Fruit fly (Drosophila melanogaster) whole organism, embryonic: ENCODE data around the gene Prp18.
A peak's percentile ranks its signal among the peaks of the same experiment; 100 is the strongest.

Source experiments
- ATbp ChIP-seq: fragments of 200-800 bp; sonication (Bioruptor generic); optimal IDR thresholded peaks from 2 replicates; lab custom pipeline; 2017; ENCODE audit warnings: missing biosample characterization, mild to moderate bottlenecking, missing genetic modification characterization, missing genetic modification reagents
- Atf3 ChIP-seq: fragments of 200-800 bp; sonication (Bioruptor generic); optimal IDR thresholded peaks from 3 replicates; lab custom pipeline; 2016; ENCODE audit warnings: missing biosample characterization, missing genetic modification characterization
- Blimp-1 ChIP-seq: fragments of 200-800 bp; sonication (Bioruptor generic); optimal IDR thresholded peaks from 3 replicates; lab custom pipeline; 2018; ENCODE audit warnings: missing biosample characterization, missing genetic modification characterization, mild to moderate bottlenecking, moderate library complexity, missing genetic modification reagents
- CG1024 ChIP-seq: fragments of 200-800 bp; sonication (Bioruptor generic); IDR thresholded peaks from 2 replicates; pipeline ENCODE4 v1.3.6; 2022; ENCODE audit warnings: missing biosample characterization, missing genetic modification characterization
- CG10959 ChIP-seq: fragments of 200-800 bp; sonication (Bioruptor generic); IDR thresholded peaks from 2 replicates; pipeline ENCODE4 v1.3.6; 2022; ENCODE audit warnings: missing biosample characterization, missing genetic modification characterization
- CG13424 ChIP-seq: fragments of 200-800 bp; sonication (Bioruptor generic); optimal IDR thresholded peaks from 2 replicates; lab custom pipeline; 2019; ENCODE audit warnings: missing biosample characterization, mild to moderate bottlenecking, missing genetic modification characterization, moderate library complexity
- CG14441 ChIP-seq: fragments of 200-800 bp; sonication (Bioruptor generic); IDR thresholded peaks from 2 replicates; pipeline ENCODE4 v1.3.6; 2022; ENCODE audit warnings: missing biosample characterization, missing genetic modification characterization
- CG15011 ChIP-seq: fragments of 200-800 bp; sonication (Bioruptor generic); optimal IDR thresholded peaks from 3 replicates; lab custom pipeline; 2018; ENCODE audit warnings: missing biosample characterization, mild to moderate bottlenecking, missing genetic modification characterization
- CG15601 ChIP-seq: fragments of 200-800 bp; sonication (Bioruptor generic); optimal IDR thresholded peaks from 3 replicates; lab custom pipeline; 2019; ENCODE audit warnings: missing biosample characterization, mild to moderate bottlenecking, missing genetic modification characterization, moderate library complexity
- CG16863 ChIP-seq: fragments of 200-800 bp; sonication (Bioruptor generic); optimal IDR thresholded peaks from 3 replicates; lab custom pipeline; 2016; ENCODE audit warnings: missing biosample characterization, missing genetic modification characterization
- CG18619 ChIP-seq: fragments of 200-800 bp; sonication (Bioruptor generic); optimal IDR thresholded peaks from 3 replicates; lab custom pipeline; 2017; ENCODE audit warnings: missing biosample characterization, mild to moderate bottlenecking, missing genetic modification characterization
- CG30431 ChIP-seq: fragments of 200-800 bp; sonication (Bioruptor generic); optimal IDR thresholded peaks from 2 replicates; lab custom pipeline; 2017; ENCODE audit warnings: missing biosample characterization, missing genetic modification characterization
- CG32767 ChIP-seq: fragments of 200-800 bp; sonication (Bioruptor generic); IDR thresholded peaks from 2 replicates; pipeline ENCODE4 v1.3.6; 2022; ENCODE audit warnings: missing biosample characterization, missing genetic modification characterization
- CG34224 ChIP-seq: fragments of 200-800 bp; sonication (Bioruptor generic); IDR thresholded peaks from 3 replicates; pipeline ENCODE4 v1.3.6; 2022; ENCODE audit warnings: missing biosample characterization, missing genetic modification characterization; ENCODE audit not compliant: partially characterized antibody
- CG34422 ChIP-seq: fragments of 200-800 bp; sonication (Bioruptor generic); IDR thresholded peaks from 3 replicates; pipeline ENCODE4 v1.3.6; 2022; ENCODE audit warnings: missing biosample characterization, missing genetic modification characterization
- CG4820 ChIP-seq: fragments of 200-800 bp; sonication (Bioruptor generic); optimal IDR thresholded peaks from 3 replicates; lab custom pipeline; 2016; ENCODE audit warnings: missing biosample characterization, missing genetic modification characterization
- CG6654 ChIP-seq: fragments of 200-800 bp; sonication (Bioruptor generic); optimal IDR thresholded peaks from 2 replicates; lab custom pipeline; 2017; ENCODE audit warnings: missing biosample characterization, mild to moderate bottlenecking, missing genetic modification characterization
- CG6689 ChIP-seq: fragments of 200-800 bp; sonication (Bioruptor generic); IDR thresholded peaks from 2 replicates; pipeline ENCODE4 v1.3.6; 2022; ENCODE audit warnings: missing biosample characterization, missing genetic modification characterization
- CG7987 ChIP-seq: fragments of 200-800 bp; sonication (Bioruptor generic); optimal IDR thresholded peaks from 2 replicates; lab custom pipeline; 2018; ENCODE audit warnings: missing biosample characterization, mild to moderate bottlenecking, missing genetic modification characterization, moderate library complexity
- CG8281 ChIP-seq: fragments of 200-800 bp; sonication (Bioruptor generic); optimal IDR thresholded peaks from 2 replicates; lab custom pipeline; 2018; ENCODE audit warnings: missing biosample characterization, mild to moderate bottlenecking, missing genetic modification characterization, moderate library complexity
- CG8924 ChIP-seq: fragments of 200-800 bp; optimal IDR thresholded peaks from 3 replicates; lab custom pipeline; 2019; ENCODE audit warnings: missing biosample characterization, mild to moderate bottlenecking, missing genetic modification characterization, moderate library complexity
- CG9727 ChIP-seq: fragments of 200-800 bp; sonication (Bioruptor generic); optimal IDR thresholded peaks from 3 replicates; lab custom pipeline; 2017; ENCODE audit warnings: missing biosample characterization, mild to moderate bottlenecking, missing genetic modification characterization
- D19A ChIP-seq: fragments of 200-800 bp; optimal IDR thresholded peaks from 3 replicates; lab custom pipeline; 2019; ENCODE audit warnings: missing biosample characterization, mild to moderate bottlenecking, missing genetic modification characterization, moderate library complexity
- Fer1 ChIP-seq: fragments of 200-800 bp; sonication (Bioruptor generic); optimal IDR thresholded peaks from 2 replicates; lab custom pipeline; 2017; ENCODE audit warnings: missing biosample characterization, mild to moderate bottlenecking, missing genetic modification characterization
- Hr51 ChIP-seq, 2 experiments: fragments of 200-800 bp; sonication (Bioruptor generic); optimal IDR thresholded peaks; 2 replicates in 1 of 2; 3 replicates in 1 of 2; lab custom pipeline; 2016 to 2018; ENCODE audit warnings: missing biosample characterization in 2 of 2, missing genetic modification characterization in 2 of 2, mild to moderate bottlenecking in 1 of 2, moderate library complexity in 1 of 2
- Hsf ChIP-seq: fragments of 200-800 bp; sonication (Bioruptor generic); optimal IDR thresholded peaks from 3 replicates; lab custom pipeline; 2016; ENCODE audit warnings: missing biosample characterization, missing genetic modification characterization
- Lhr ChIP-seq: fragments of 200-800 bp; sonication (Bioruptor generic); optimal IDR thresholded peaks from 3 replicates; lab custom pipeline; 2017; ENCODE audit warnings: mild to moderate bottlenecking, missing biosample characterization, missing genetic modification reagents, missing genetic modification characterization
- Mad ChIP-seq: fragments of 200-800 bp; sonication (Bioruptor generic); optimal IDR thresholded peaks from 2 replicates; lab custom pipeline; 2016; ENCODE audit warnings: missing biosample characterization, missing genetic modification characterization
- Med ChIP-seq: fragments of 200-800 bp; sonication (Bioruptor generic); peaks from one replicate; lab custom pipeline; 2016; ENCODE audit warnings: missing biosample characterization, missing genetic modification characterization, mild to moderate bottlenecking, inconsistent platforms, moderate library complexity
- Opbp ChIP-seq: fragments of 200-800 bp; sonication (Bioruptor generic); IDR thresholded peaks from 3 replicates; pipeline ENCODE4 v1.3.6; 2022; ENCODE audit warnings: missing biosample characterization, missing genetic modification characterization; ENCODE audit not compliant: partially characterized antibody
- Ravus ChIP-seq: fragments of 200-800 bp; sonication (Bioruptor generic); IDR thresholded peaks from 2 replicates; pipeline ENCODE4 v1.3.6; 2022; ENCODE audit warnings: missing biosample characterization, missing genetic modification characterization
- Xbp1 ChIP-seq: fragments of 200-800 bp; sonication (Bioruptor generic); optimal IDR thresholded peaks from 3 replicates; lab custom pipeline; 2016; ENCODE audit warnings: missing biosample characterization, mild to moderate bottlenecking, missing genetic modification characterization
- bsh ChIP-seq, 2 experiments: fragments of 200-800 bp; sonication (Bioruptor generic); optimal IDR thresholded peaks; 2 replicates each; lab custom pipeline; 2017 to 2018; ENCODE audit warnings: mild to moderate bottlenecking in 2 of 2, missing biosample characterization in 2 of 2, missing genetic modification characterization in 2 of 2, moderate library complexity in 1 of 2
- chif ChIP-seq, 2 experiments: fragments of 200-800 bp; sonication (Bioruptor generic); optimal IDR thresholded peaks; 3 replicates each; lab custom pipeline; 2016; ENCODE audit warnings: missing biosample characterization in 2 of 2, missing genetic modification characterization in 2 of 2
- danr ChIP-seq: fragments of 200-800 bp; sonication (Bioruptor generic); IDR thresholded peaks from 2 replicates; pipeline ENCODE4 v1.3.6; 2022; ENCODE audit warnings: missing biosample characterization, missing genetic modification characterization
- ewg ChIP-seq: fragments of 200-800 bp; sonication (Bioruptor generic); optimal IDR thresholded peaks from 3 replicates; lab custom pipeline; 2017; ENCODE audit warnings: mild to moderate bottlenecking, missing biosample characterization, missing genetic modification reagents, missing genetic modification characterization
- fd64A ChIP-seq: fragments of 200-800 bp; sonication (Bioruptor generic); optimal IDR thresholded peaks from 3 replicates; lab custom pipeline; 2018; ENCODE audit warnings: missing biosample characterization, mild to moderate bottlenecking, missing genetic modification characterization
- hb ChIP-seq: fragments of 200-800 bp; sonication (Bioruptor generic); IDR thresholded peaks from 3 replicates; pipeline ENCODE4 v1.3.6; 2022; ENCODE audit warnings: missing biosample characterization, missing genetic modification characterization; ENCODE audit not compliant: partially characterized antibody
- jing ChIP-seq: fragments of 200-800 bp; sonication (Bioruptor generic); optimal IDR thresholded peaks from 2 replicates; lab custom pipeline; 2018; ENCODE audit warnings: missing biosample characterization, mild to moderate bottlenecking, missing genetic modification characterization
- kay ChIP-seq: fragments of 200-800 bp; sonication (Bioruptor generic); optimal IDR thresholded peaks from 2 replicates; lab custom pipeline; 2016; ENCODE audit warnings: missing biosample characterization, missing genetic modification characterization
- mld ChIP-seq: fragments of 200-800 bp; sonication (Bioruptor generic); IDR thresholded peaks from 3 replicates; pipeline ENCODE4 v1.3.6; 2022; ENCODE audit warnings: missing biosample characterization, missing genetic modification characterization; ENCODE audit not compliant: partially characterized antibody
- nmo ChIP-seq: fragments of 200-800 bp; sonication (Bioruptor generic); optimal IDR thresholded peaks from 2 replicates; lab custom pipeline; 2018; ENCODE audit warnings: missing biosample characterization, mild to moderate bottlenecking, missing genetic modification characterization, moderate library complexity
- nom ChIP-seq: fragments of 200-800 bp; sonication (Bioruptor generic); optimal IDR thresholded peaks from 2 replicates; lab custom pipeline; 2017; ENCODE audit warnings: missing biosample characterization, missing genetic modification characterization, mild to moderate bottlenecking, moderate library complexity, missing genetic modification reagents
- oc ChIP-seq: fragments of 200-800 bp; sonication (Bioruptor generic); optimal IDR thresholded peaks from 2 replicates; lab custom pipeline; 2018; ENCODE audit warnings: missing biosample characterization, mild to moderate bottlenecking, missing genetic modification characterization, moderate library complexity
- prd ChIP-seq, 3 experiments: fragments of >200 bp in 2 of 3; fragments of 200-800 bp in 1 of 3; sonication (Bioruptor generic) in 1 of 3; optimal IDR thresholded peaks in 2 of 3; IDR thresholded peaks in 1 of 3; 2 replicates in 2 of 3; 3 replicates in 1 of 3; pipeline versions ENCODE4 v1.3.6 to Lab custom; 2017 to 2022; ENCODE audit warnings: missing biosample characterization in 1 of 3, missing genetic modification characterization in 1 of 3
- sens ChIP-seq: fragments of 200-800 bp; sonication (Bioruptor generic); peaks from one replicate; lab custom pipeline; 2016; ENCODE audit warnings: missing biosample characterization, missing genetic modification characterization
- tin ChIP-seq: fragments of 200-800 bp; sonication (Bioruptor generic); optimal IDR thresholded peaks from 3 replicates; lab custom pipeline; 2016; ENCODE audit warnings: missing biosample characterization, missing genetic modification characterization
- vvl ChIP-seq: fragments of 200-800 bp; sonication (Bioruptor generic); IDR thresholded peaks from 2 replicates; pipeline ENCODE4 v1.3.6; 2022; ENCODE audit warnings: missing biosample characterization, missing genetic modification characterization
- zfh1 ChIP-seq: fragments of 200-800 bp; sonication (Bioruptor generic); IDR thresholded peaks from 3 replicates; pipeline ENCODE4 v1.3.6; 2022; ENCODE audit warnings: missing biosample characterization, missing genetic modification characterization

Prp18 gene

dm6 chr3R:19073002-19073401, 41.9 kb upstream of the Prp18 start (continued):
- TF ChIP-seq ATbp (GFP tag; lab: Kevin White, UChicago) (peak; percentile 67), vvl (GFP tag; lab: Robert Waterston, UW) (peak; percentile 59), CG6654 (GFP tag; lab: Kevin White, UChicago) (peak; percentile 19), hb (GFP tag; lab: Robert Waterston, UW) (no peak), CG8924 (peak; percentile 52), CG18619 (GFP tag; lab: Kevin White, UChicago) (peak; percentile 17), Opbp (GFP tag; lab: Robert Waterston, UW) (no peak), Med (peak; percentile 77), kay (GFP tag; lab: Kevin White, UChicago) (peak; percentile 27), CG34422 (GFP tag; lab: Robert Waterston, UW) (peak; percentile 60; the same call in 1 of the 3 replicates), Blimp-1 (GFP tag; lab: Kevin White, UChicago) (peak; percentile 75), CG9727 (peak; percentile 63), Lhr (peak; percentile 26), fd64A (GFP tag; lab: Kevin White, UChicago) (peak; percentile 30), CG16863 (peak; percentile 34), CG8281 (peak; percentile 6), CG15601 (peak; percentile 38), CG7987 (GFP tag; lab: Kevin White, UChicago) (no peak), tin (GFP tag; lab: Kevin White, UChicago) (peak; percentile 36), Hsf (peak; percentile 36), ewg (GFP tag; lab: Kevin White, UChicago) (peak; percentile 51), CG32767 (peak; percentile 36; the same call in 1 of the 2 replicates), Mad (GFP tag; lab: Kevin White, UChicago) (no peak), CG6689 (GFP tag; lab: Robert Waterston, UW) (peak; percentile 71), prd (optimal IDR thresholded peaks at IDR 0.05; lab: Kevin White, UChicago) (no peak), prd (GFP tag; IDR thresholded peaks at IDR 0.05; lab: Robert Waterston, UW) (peak; percentile 73; the same call in 2 of the 3 replicates), nom (peak; percentile 83), Ravus (no peak), chif (GFP tag; optimal IDR thresholded peaks at IDR 0.05; lab: Kevin White, UChicago) (peak; percentile 4 to 37), sens (GFP tag; lab: Kevin White, UChicago) (peak; percentile 92), jing (GFP tag; lab: Kevin White, UChicago) (peak; percentile 33), CG30431 (GFP tag; lab: Kevin White, UChicago) (peak; percentile 44), Xbp1 (GFP tag; lab: Kevin White, UChicago) (peak; percentile 16), Fer1 (GFP tag; lab: Kevin White, UChicago) (no peak), CG13424 (tag; lab: Kevin White, UChicago) (peak; percentile 49), CG4820 (GFP tag; lab: Kevin White, UChicago) (peak; percentile 35), CG10959 (GFP tag; lab: Robert Waterston, UW) (peak; percentile 46; the same call in 1 of the 2 replicates), Hr51 (GFP tag; optimal IDR thresholded peaks at IDR 0.05; lab: Kevin White, UChicago) (peak in 1 of 2 experiments; percentile 73), CG15011 (GFP tag; lab: Kevin White, UChicago) (peak; percentile 3), D19A (tag; lab: Kevin White, UChicago) (peak; percentile 57), bsh (GFP tag; optimal IDR thresholded peaks at IDR 0.05; lab: Kevin White, UChicago) (peak; percentile 79 to 84), nmo (GFP tag; lab: Kevin White, UChicago) (peak; percentile 86), CG34224 (GFP tag; lab: Robert Waterston, UW) (no peak), Atf3 (GFP tag; lab: Kevin White, UChicago) (no peak), danr (GFP tag; lab: Robert Waterston, UW) (0 out of 2 replicates have a peak, but pooled peaks have one; percentile 12), CG14441 (peak; percentile 46; the same call in 1 of the 2 replicates), mld (GFP tag; lab: Robert Waterston, UW) (no peak), zfh1 (GFP tag; lab: Robert Waterston, UW) (peak; percentile 78), oc (tag; lab: Kevin White, UChicago) (peak; percentile 19), CG1024 (GFP tag; lab: Robert Waterston, UW) (peak; percentile 38; the same call in 1 of the 2 replicates)
